Worm (Caenorhabditis elegans) whole organism, L1 larva: ENCODE data around the gene C47E8.11.

Experiments used
- alr-1 ChIP-seq: fragments of 200-800 bp; sonication (Bioruptor generic); optimal IDR thresholded peaks from 2 replicates; lab custom pipeline; 2018; ENCODE audit warnings: borderline replicate concordance, mild to moderate bottlenecking, missing genetic modification characterization, missing compliant biosample characterization
- ama-1 ChIP-seq: fragments of 150-350 bp; optimal IDR thresholded peaks from 2 replicates; lab custom pipeline; 2014
- ztf-11 ChIP-seq, 2 experiments: sonication (generic microtip); optimal IDR thresholded peaks; 2 replicates each; lab custom pipeline; 2016 to 2017; ENCODE audit warnings: missing genetic modification characterization in 2 of 2, missing biosample characterization in 1 of 2, missing compliant biosample characterization in 1 of 2

DNA sequence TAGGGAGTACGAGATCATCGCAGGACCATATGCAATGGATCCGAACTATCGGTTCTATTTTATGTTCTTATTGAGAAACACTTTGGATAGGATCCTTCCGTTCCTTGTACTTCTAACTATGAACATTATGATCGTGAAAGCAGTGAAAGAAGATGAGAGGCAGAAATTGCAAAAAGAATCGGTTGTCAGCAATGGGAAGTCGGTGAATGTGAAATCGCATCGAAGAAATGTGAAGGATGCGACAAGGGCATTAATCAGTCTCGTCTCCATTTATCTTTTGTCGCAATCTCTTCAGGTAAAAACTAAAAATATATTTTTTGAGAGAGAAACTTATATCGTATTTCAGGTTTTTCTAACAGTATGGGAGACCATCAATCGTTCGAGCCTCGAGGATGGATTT lies 5.5 kb upstream of the C47E8.11 start:
- TF ChIP-seq ama-1 (lab: Kevin White, UChicago) (no peak), ztf-11 (tag; optimal IDR thresholded peaks at IDR 0.05; lab: Kevin White, UChicago) (no peak), alr-1 (tag; lab: Kevin White, UChicago) (no peak)
